Fruit fly (Drosophila melanogaster): Measurements from ENCODE around the gene Nepl6.

Gene Nepl6

dm6 chr2L:6350984-6351808 lies 34.1 kb downstream of the Nepl6 start, which contains the start of gene CG9498 (continued):
- TF ChIP-seq Deaf1 (tag; optimal IDR thresholded peaks at IDR 0.05) (peak; percentile 56), Sox100B (GFP tag; optimal IDR thresholded peaks at IDR 0.05) (peak; percentile 90), gcm (GFP tag; optimal IDR thresholded peaks at IDR 0.05) (peak; percentile 78), hkb (optimal IDR thresholded peaks at IDR 0.05) (no peak), hkb (GFP tag; IDR thresholded peaks at IDR 0.05) (peak; percentile 77; the same call in 1 of the 2 replicates), nerfin-1 (tag; optimal IDR thresholded peaks at IDR 0.05) (peak; percentile 66), gem (tag; optimal IDR thresholded peaks at IDR 0.05) (peak; percentile 95), oc (tag; optimal IDR thresholded peaks at IDR 0.05) (peak; percentile 24), stc (GFP tag; IDR thresholded peaks at IDR 0.05) (peak; percentile 84), CG13624 (GFP tag; optimal IDR thresholded peaks at IDR 0.05) (no peak), gsb (GFP tag; IDR thresholded peaks at IDR 0.05) (peak; percentile 78; the same call in 1 of the 2 replicates), Ravus (GFP tag; IDR thresholded peaks at IDR 0.05) (peak; percentile 35), CG16863 (GFP tag; optimal IDR thresholded peaks at IDR 0.05) (no peak), CG7928 (GFP tag; optimal IDR thresholded peaks at IDR 0.05) (peak; percentile 52), CG10959 (GFP tag; IDR thresholded peaks at IDR 0.05) (no peak), dmrt99B (tag; optimal IDR thresholded peaks at IDR 0.05) (peak; percentile 93), chm (GFP tag; IDR thresholded peaks at IDR 0.05) (peak; percentile 37; the same call in 1 of the 2 replicates), CG17359 (tag; optimal IDR thresholded peaks at IDR 0.05) (peak; percentile 86), otp (GFP tag; IDR thresholded peaks at IDR 0.05) (no peak), CG13424 (tag; optimal IDR thresholded peaks at IDR 0.05) (peak; percentile 89), CG8765 (GFP tag; IDR thresholded peaks at IDR 0.05) (peak; percentile 20; the same call in 1 of the 2 replicates), ssp (GFP tag; IDR thresholded peaks at IDR 0.05) (no peak; the same call in 1 of the 2 replicates), CG18764 (GFP tag; optimal IDR thresholded peaks at IDR 0.05) (no peak), sob (GFP tag; IDR thresholded peaks at IDR 0.05) (peak; percentile 57), CG13296 (GFP tag; optimal IDR thresholded peaks at IDR 0.05) (peak; percentile 92), HLH3B (GFP tag; IDR thresholded peaks at IDR 0.05) (peak; percentile 84), CG14050 (GFP tag; IDR thresholded peaks at IDR 0.05) (peak; percentile 61; the same call in 2 of the 3 replicates), pan (optimal IDR thresholded peaks at IDR 0.05) (no peak), pan (GFP tag; optimal IDR thresholded peaks at IDR 0.05 in 1 of 2, IDR thresholded peaks at IDR 0.05 in 1 of 2) (peak in 1 of 2 experiments; percentile 86), CG7963 (GFP tag; IDR thresholded peaks at IDR 0.05; ENCODE audit: partially characterized antibody) (no peak), CG8281 (tag; optimal IDR thresholded peaks at IDR 0.05) (peak; percentile 57), CG12299 (tag; optimal IDR thresholded peaks at IDR 0.05) (peak; percentile 79), CG16813 (GFP tag; IDR thresholded peaks at IDR 0.05; ENCODE audit: partially characterized antibody) (no peak), CG4328 (GFP tag; optimal IDR thresholded peaks at IDR 0.05) (peak; percentile 78), lab (GFP tag; optimal IDR thresholded peaks at IDR 0.05) (peak; percentile 96), fu2 (GFP tag; optimal IDR thresholded peaks at IDR 0.05) (peak; percentile 24), Xrp1 (GFP tag; IDR thresholded peaks at IDR 0.05) (peak; percentile 67), HmgZ (tag; optimal IDR thresholded peaks at IDR 0.05) (peak; percentile 48), CG32772 (GFP tag; IDR thresholded peaks at IDR 0.05) (peak; percentile 67), CG6689 (GFP tag; IDR thresholded peaks at IDR 0.05) (peak; percentile 82), Opbp (GFP tag; IDR thresholded peaks at IDR 0.05; ENCODE audit: partially characterized antibody) (no peak), H2.0 (GFP tag; IDR thresholded peaks at IDR 0.05) (no peak), inv (GFP tag; IDR thresholded peaks at IDR 0.05; ENCODE audit: partially characterized antibody) (no peak), br (optimal IDR thresholded peaks at IDR 0.05) (no peak), Hey (tag; optimal IDR thresholded peaks at IDR 0.05) (no peak), CG6854 (GFP tag; optimal IDR thresholded peaks at IDR 0.05) (peak; percentile 91), stwl (tag; optimal IDR thresholded peaks at IDR 0.05) (no peak), NFAT (GFP tag; IDR thresholded peaks at IDR 0.05) (peak; percentile 61), CG1832 (GFP tag; optimal IDR thresholded peaks at IDR 0.05) (no peak), CG8944 (GFP tag; optimal IDR thresholded peaks at IDR 0.05) (no peak)

Data from whole organism, embryonic.